Fruit fly (Drosophila melanogaster): ENCODE results near the gene CaBP1.

Gene CaBP1

DNA sequence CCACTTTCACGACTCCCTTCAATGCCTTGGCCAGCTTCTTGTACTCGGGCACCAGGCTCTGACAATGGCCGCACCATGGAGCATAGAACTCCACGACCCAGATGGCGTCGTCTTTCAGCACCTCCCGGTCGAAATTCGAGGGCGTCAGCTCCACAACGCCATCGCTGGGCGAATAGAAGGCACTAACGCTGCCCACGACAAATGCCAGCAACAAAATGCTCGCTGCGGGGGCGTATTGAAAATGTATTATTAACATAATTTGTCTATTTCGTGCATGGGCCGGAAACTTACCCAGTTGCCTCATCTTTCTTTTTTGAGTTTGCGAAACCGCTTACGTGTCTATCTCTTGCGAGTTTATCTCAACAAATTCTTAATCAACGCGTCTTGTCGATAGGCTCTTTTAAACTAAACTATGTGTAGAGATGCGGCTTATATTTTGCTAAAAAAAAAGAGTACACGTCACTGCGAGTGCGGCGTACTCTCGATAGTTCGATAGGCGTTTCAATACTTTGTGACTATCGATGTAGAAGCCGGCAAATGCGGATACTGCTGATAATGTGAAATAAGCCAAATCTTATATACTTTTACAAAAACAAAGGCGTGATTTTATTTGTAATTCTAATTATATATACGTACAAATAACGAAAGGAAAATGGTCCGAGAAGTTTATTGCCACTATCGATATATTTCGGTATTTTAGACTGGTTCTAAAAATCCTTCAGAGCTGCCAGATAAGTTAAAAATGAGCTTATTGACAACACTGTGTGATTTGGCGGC is at the start of gene CaBP1:
Gene CaBP1, minus strand, starts transcription at position 487 of the 777 bp plus-strand sequence.
- TF ChIP-seq Sin3A (optimal IDR thresholded peaks at IDR 0.05) = no peak
- TF ChIP-seq Myc (optimal IDR thresholded peaks at IDR 0.05) = no peak
- TF ChIP-seq insv (optimal IDR thresholded peaks at IDR 0.05) = no peak
- no peak for TF ChIP-seq psq (optimal IDR thresholded peaks at IDR 0.05)
- no peak for TF ChIP-seq h (optimal IDR thresholded peaks at IDR 0.05)
- TF ChIP-seq ttk (optimal IDR thresholded peaks at IDR 0.05) = no peak

DNA sequence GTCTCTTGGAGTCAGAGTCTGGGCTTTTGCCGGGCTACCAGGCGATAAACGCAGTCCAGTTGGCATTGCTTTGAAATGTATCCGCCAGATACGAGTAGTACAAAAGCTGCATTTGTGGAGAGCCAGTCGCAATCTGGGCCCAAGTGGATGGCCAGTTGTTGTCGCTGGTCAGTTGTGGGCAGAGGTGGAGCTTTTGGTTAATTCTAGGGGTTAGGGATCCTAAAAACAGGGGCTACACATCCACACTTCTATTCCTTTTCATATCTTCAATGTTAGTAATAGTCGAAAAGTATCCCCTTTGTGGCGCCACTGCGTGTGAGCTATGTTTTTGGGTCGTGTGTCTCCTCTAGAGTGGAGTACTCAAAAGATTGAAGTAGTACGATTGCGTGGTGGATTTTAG is 46.0 kb upstream of the CaBP1 start:
- TF ChIP-seq h (optimal IDR thresholded peaks at IDR 0.05) (no peak), psq (optimal IDR thresholded peaks at IDR 0.05) (no peak), ttk (optimal IDR thresholded peaks at IDR 0.05) (no peak)

DNA sequence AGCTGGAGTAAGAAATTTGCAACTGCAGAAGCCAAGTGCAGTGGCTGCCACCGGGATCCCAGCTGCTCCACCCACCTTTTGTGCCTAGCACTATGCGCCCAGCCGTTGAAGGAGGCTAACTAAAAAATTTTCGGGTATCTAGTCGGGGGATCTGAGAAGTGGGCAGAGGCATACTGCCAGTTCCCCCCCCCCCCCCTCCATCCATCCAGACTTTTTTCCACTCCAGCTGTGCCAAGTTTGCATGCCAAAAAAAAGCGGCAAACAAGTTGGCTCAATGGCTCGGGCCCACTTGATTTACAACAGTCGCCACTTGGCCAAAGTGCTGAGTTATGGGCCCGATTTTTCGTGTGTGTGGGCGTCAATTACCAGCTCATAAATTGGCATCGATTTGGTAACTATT is 41.0 kb upstream of the CaBP1 start:
- TF ChIP-seq ttk (optimal IDR thresholded peaks at IDR 0.05) = no peak
- no peak for TF ChIP-seq Sin3A (optimal IDR thresholded peaks at IDR 0.05)
- TF ChIP-seq Myc (optimal IDR thresholded peaks at IDR 0.05) = no peak
- no peak for TF ChIP-seq h (optimal IDR thresholded peaks at IDR 0.05)
- no peak for TF ChIP-seq insv (optimal IDR thresholded peaks at IDR 0.05)
- TF ChIP-seq psq (optimal IDR thresholded peaks at IDR 0.05) = no peak

DNA sequence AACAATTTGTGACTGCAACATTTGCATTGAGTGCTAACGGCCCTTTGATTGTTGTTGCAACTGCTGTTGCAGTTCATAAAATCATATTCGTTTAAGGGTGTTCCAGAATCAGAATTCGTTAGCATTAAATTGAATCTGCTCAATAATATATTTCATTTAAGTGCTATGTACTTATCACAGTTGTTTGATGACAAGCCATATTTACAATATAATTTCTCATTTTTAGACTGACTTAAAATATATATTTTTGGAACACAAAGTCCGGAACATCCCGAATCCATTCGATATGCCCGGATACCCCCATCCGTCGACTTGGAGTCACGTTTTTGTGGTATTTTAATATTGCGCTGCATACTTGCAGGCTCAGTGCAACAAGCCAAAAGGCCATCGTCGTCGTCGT is 34.3 kb upstream of the CaBP1 start:
- TF ChIP-seq insv (optimal IDR thresholded peaks at IDR 0.05) = no peak
- TF ChIP-seq Sin3A (optimal IDR thresholded peaks at IDR 0.05) = no peak
- no peak for TF ChIP-seq h (optimal IDR thresholded peaks at IDR 0.05)
- TF ChIP-seq psq (optimal IDR thresholded peaks at IDR 0.05) = no peak
- TF ChIP-seq Myc (optimal IDR thresholded peaks at IDR 0.05) = no peak
- no peak for TF ChIP-seq ttk (optimal IDR thresholded peaks at IDR 0.05)

DNA sequence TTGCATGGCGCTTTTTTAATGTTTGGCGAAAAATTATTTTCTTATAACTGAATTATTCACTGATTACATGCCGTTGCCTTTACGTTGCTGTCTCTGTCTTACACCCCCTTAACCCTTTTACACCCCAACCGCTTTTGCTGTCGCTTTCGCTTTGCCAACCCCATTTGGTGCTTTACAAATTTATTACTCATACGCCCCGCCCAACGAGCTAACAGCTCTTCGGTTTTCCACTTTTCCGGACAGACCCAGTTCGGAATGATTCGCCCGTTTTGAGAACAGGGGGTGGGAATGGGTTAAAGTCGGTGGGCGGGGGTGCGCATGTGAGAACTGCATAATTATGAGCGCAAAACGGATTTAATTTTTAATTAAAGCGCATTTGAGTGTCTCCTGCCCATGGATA is 24.4 kb upstream of the CaBP1 start:
- TF ChIP-seq ttk (optimal IDR thresholded peaks at IDR 0.05) = no peak
- no peak for TF ChIP-seq Sin3A (optimal IDR thresholded peaks at IDR 0.05)
- no peak for TF ChIP-seq h (optimal IDR thresholded peaks at IDR 0.05)
- no peak for TF ChIP-seq insv (optimal IDR thresholded peaks at IDR 0.05)
- TF ChIP-seq Myc (optimal IDR thresholded peaks at IDR 0.05) = no peak
- no peak for TF ChIP-seq psq (optimal IDR thresholded peaks at IDR 0.05)

DNA sequence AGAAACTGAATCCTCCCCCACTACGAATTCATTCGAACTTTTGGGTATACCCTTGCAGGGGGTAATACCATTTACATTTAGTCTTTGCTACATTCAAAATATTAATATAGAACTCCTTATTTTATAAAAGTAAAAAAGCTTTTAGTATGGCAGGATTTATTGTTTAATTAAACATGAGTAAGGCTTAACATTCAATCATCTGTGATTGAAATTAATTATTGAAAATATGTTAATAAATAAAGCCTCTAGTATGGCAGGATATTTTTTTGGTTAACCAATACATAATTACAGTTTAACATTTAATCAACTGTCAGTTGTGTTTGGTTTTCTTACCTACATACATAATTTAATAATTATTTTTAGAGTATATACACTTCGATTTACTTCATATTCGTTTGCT is 18.2 kb upstream of the CaBP1 start:
- no peak for TF ChIP-seq Myc (optimal IDR thresholded peaks at IDR 0.05)
- no peak for TF ChIP-seq ttk (optimal IDR thresholded peaks at IDR 0.05)
- TF ChIP-seq insv (optimal IDR thresholded peaks at IDR 0.05) = no peak
- no peak for TF ChIP-seq Sin3A (optimal IDR thresholded peaks at IDR 0.05)
- TF ChIP-seq psq (optimal IDR thresholded peaks at IDR 0.05) = no peak
- no peak for TF ChIP-seq h (optimal IDR thresholded peaks at IDR 0.05)

DNA sequence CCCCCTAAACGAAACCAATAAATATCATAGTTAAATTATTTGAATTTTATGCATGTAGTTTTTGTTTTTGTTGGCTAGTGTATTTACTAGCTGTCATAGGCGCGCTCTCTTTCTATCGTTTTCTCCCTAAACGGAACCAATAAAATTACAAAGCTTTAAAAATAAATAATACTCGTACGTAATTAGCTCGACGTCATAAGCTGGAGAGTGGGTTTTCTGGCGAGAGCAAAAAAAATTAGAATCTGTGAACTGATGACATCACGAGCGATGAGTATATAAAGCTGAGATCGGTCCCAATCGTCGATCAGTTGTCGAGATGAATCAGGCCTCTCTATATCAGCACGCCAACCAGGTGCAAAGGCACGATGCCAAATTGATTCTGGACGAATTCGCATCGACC is 9.1 kb upstream of the CaBP1 start, which contains the start of gene jhamt:
Gene jhamt, plus strand, starts transcription at position 301 of the 400 bp plus-strand sequence.
- no peak for TF ChIP-seq Sin3A (optimal IDR thresholded peaks at IDR 0.05)
- no peak for TF ChIP-seq ttk (optimal IDR thresholded peaks at IDR 0.05)
- TF ChIP-seq psq (optimal IDR thresholded peaks at IDR 0.05) = no peak
- TF ChIP-seq Myc (optimal IDR thresholded peaks at IDR 0.05) = no peak
- TF ChIP-seq insv (optimal IDR thresholded peaks at IDR 0.05) = no peak
- no peak for TF ChIP-seq h (optimal IDR thresholded peaks at IDR 0.05)

DNA sequence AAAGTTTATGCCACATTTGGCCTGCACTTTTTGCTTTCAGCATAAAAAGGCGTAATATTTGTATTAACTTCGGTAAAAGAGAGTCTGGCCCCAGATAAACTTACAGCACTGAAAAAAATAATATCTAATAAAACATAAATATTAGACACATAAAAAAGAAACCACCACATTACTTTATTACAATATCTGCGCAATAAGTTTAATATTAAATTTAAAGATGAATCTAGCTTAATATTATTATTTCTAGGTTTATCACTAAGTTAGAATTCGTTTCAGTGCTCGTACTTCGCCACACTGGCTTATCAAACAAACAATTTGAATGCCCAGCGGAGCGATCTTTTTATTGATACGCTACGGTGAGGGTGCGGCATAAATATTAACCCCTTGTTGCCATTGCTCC is 1.3 kb upstream of the CaBP1 start:
- TF ChIP-seq insv (optimal IDR thresholded peaks at IDR 0.05) (no peak), psq (optimal IDR thresholded peaks at IDR 0.05) (no peak), ttk (optimal IDR thresholded peaks at IDR 0.05) (no peak), Sin3A (optimal IDR thresholded peaks at IDR 0.05) (no peak), h (optimal IDR thresholded peaks at IDR 0.05) (no peak), Myc (optimal IDR thresholded peaks at IDR 0.05) (no peak)

DNA sequence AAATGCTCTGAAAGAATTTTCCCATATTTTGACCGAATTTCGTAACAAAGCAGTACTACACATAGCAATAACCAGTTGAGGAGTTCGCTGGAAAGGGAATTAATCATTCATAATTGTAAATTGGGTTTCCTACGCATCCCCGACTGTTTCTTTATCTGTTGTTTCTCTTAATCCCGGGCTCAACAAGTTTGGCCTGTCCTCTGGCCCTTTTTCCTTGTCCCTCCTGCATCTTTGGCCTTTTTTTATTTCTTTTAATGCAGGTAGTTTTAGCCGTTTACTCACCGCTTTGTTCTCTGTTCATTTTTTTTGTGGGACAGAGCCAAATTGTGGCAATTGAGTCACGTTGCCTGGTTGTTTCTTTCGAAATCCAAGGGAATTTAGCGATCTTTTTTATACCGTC is 2.8 kb downstream of the CaBP1 start:
- TF ChIP-seq h (optimal IDR thresholded peaks at IDR 0.05) (no peak), ttk (optimal IDR thresholded peaks at IDR 0.05) (no peak), psq (optimal IDR thresholded peaks at IDR 0.05) (no peak)

DNA sequence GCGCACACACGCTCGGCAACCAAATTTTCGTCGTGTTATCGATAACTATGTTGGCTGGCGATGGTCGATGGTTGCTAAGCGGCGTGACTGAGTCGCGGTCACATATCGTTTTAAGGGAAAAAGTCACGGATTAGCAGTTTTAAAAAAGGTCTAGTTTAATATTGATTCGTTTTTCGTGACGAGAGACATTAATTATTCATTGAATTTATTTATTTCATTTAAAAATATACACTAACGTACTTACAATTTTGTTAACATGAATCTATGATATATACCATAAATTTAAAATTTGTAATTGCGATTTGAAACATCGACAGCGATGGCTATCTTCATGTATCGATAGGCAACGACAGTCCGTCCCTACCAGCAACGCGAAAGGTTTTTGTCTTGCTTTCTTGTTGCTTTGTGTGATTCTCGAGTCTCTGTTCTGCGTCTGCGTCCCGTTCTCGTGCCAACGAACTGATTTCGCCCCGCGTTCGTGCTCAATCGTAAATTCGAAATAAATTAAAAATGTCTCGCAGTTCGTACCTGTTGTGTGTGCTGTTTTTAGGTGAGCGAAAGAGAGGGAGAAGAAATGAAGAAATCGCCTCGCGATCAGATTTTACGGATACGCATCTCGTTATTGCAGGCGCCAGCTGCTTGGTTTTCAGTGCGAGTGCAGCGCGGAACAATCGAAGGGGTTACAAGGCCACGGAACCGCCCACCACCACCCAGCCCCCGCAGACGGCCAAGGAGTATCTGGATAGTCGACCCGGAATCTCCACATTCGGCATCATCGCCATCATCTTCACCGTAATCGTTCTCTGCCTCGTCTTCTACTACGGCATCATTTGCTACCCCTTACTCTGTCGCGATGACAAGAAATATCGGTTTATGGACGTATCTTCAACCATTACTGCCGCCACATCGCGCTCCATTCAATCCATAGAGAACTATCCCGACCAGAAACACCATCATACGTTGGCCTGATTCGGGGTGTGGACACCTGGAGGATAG is 3.7 kb downstream of the CaBP1 start, which contains the start of the genes Hyls1, chif and CG4455:
Gene Hyls1, minus strand, starts transcription at position 44 of the 996 bp plus-strand sequence.
Gene chif, minus strand, starts transcription at position 44 of the 996 bp plus-strand sequence.
Gene CG4455, plus strand, starts transcription at position 350 of the 996 bp plus-strand sequence.
- TF ChIP-seq ttk (optimal IDR thresholded peaks at IDR 0.05) (no peak), h (optimal IDR thresholded peaks at IDR 0.05) (no peak), Sin3A (optimal IDR thresholded peaks at IDR 0.05) (no peak), psq (optimal IDR thresholded peaks at IDR 0.05) (no peak)

DNA sequence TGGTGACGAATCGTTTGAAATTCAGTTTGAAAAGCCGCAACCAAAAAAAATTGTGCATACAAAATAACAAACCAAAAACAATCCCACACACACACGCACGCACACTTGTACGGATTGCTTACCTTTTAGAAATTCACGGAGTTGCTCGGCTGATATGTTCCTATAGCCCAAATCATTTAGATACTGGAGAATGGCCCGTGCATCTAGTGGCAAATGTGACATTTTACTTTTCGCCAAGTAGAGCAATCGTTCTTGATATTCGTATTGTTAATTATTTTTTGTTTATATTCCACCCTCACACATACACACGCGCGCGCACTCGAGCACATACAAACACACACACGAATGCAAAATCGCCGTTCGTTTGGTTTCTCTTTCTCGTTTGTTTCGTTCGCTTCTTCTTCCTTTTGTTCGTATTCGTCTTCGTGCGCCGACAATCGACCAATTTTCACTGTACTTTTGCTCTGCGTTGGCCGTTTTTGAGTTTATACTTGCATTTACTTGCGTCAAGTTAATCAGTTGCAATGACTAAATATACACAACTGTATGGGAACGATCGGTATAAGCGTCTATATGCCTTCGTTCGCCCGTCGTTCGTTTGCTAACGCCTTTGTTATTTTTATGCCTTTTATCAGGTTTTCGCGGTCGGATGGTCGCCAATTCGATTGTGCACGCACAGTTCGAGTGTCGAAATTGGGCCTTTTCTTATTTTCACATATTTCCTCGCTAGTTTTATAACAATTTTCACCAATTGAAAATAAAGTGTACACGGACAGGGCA is 4.5 kb downstream of the CaBP1 start:
- TF ChIP-seq h (optimal IDR thresholded peaks at IDR 0.05) (no peak), psq (optimal IDR thresholded peaks at IDR 0.05) (peak; percentile 87)

All from Kc167 (cell line).